Worm (Caenorhabditis elegans) whole organism, L4/young adult: Measurements from ENCODE around the gene F18E3.13.

Experiments
- W03F9.2 ChIP-seq: fragments of 150-350 bp; optimal IDR thresholded peaks from 2 replicates; lab custom pipeline; 2014; ENCODE audit warnings: missing biosample characterization, missing genetic modification characterization
- dao-5 ChIP-seq: sonication (generic microtip); optimal IDR thresholded peaks from 2 replicates; lab custom pipeline; 2016; ENCODE audit warnings: missing genotype, missing genetic modification characterization, moderate library complexity, missing compliant biosample characterization
- him-1 ChIP-seq: sonication (generic microtip); optimal IDR thresholded peaks from 2 replicates; lab custom pipeline; 2016; ENCODE audit warnings: missing genotype, missing genetic modification reagents, missing genetic modification characterization, missing compliant biosample characterization

Gene F18E3.13

DNA sequence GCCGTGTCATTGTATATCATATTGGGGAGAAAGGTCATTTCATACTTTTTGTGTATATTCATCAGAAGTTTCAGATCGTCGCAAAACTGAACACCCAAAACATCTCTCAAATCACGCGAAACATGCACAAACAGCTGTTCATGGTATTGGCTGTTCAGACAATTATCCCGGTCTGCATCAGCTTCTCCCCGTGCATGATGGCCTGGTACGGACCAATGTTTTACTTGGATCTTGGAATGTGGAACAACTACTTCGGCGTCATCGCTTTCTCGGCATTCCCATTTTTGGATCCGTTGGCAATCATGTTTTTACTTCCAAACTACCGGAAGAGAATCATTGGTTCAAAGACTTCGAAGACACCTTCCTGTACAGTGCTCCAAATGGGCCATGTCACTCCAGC is 12.5 kb upstream of the F18E3.13 start:
- TF ChIP-seq W03F9.2 (tag; lab: Kevin White, UChicago) (no peak), him-1 (tag; lab: Kevin White, UChicago) (no peak), dao-5 (tag; lab: Kevin White, UChicago) (no peak)

DNA sequence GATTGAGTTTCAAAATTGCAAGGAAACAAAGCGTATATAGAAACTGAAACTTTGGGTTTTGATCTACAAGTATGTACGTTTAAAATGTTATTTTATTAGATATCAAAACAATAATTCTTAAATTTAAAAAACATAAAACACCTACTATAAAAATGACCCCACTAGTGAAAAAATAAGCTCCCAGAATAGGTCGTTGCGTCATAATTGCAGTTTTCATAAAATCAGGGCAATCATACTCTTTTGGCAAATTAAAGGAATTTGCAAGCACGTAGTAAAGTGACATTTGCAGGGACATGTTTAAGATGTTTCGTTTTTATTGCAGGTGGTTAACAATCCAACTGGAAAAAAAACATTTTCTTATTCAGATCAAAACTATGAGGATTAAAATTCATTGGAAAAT is 7.4 kb upstream of the F18E3.13 start, which contains the start of gene srt-6:
Gene srt-6 (minus strand): TSS at position 295 of the 400 bp plus-strand sequence.
- TF ChIP-seq dao-5 (tag; lab: Kevin White, UChicago) (no peak), him-1 (tag; lab: Kevin White, UChicago) (no peak), W03F9.2 (tag; lab: Kevin White, UChicago) (no peak)

DNA sequence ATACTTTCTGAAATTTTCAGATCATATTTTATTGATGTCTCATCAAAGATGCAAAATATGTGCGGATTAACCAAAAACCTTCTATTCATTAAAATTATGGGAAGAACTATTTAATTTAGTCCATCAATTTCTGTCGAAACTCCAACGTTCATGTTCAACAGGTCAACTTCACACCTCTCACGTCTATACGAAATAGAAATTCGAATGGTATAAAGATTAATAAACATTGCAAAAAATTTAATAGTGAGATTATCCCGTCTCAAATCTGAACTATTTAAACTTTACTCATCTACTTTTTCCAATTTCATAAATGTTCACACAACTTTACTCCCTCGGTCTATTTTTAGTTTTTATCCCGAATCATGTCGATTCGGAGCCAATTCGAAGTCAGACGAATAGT is 6.4 kb upstream of the F18E3.13 start, which contains the start of gene R13D7.2:
Gene R13D7.2 (plus strand): TSS at position 301 of the 400 bp plus-strand sequence.
- TF ChIP-seq W03F9.2 (tag; lab: Kevin White, UChicago) = no peak

DNA sequence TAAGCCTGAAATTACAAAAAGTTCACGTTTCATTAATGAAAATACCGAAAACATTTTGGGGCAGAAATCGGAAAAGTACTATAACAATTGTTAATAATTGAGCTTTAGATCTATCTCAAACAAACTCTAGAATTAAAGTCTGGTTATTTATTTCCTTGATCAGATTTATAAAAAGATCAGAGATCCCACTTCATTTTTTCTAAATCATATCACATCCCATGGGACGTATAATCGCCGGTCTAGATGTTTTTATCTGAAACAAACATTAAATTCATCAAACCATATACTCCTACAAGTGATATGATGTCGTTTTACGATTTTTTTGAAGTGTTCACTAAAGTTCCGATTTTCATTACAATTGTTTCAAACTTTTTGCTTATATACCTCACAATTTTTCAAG is 4.3 kb upstream of the F18E3.13 start, which contains the start of gene str-41:
Gene str-41 (plus strand): TSS at position 301 of the 400 bp plus-strand sequence.
- no peak for TF ChIP-seq him-1 (tag; lab: Kevin White, UChicago)
- no peak for TF ChIP-seq W03F9.2 (tag; lab: Kevin White, UChicago)
- TF ChIP-seq dao-5 (tag; lab: Kevin White, UChicago) = no peak

DNA sequence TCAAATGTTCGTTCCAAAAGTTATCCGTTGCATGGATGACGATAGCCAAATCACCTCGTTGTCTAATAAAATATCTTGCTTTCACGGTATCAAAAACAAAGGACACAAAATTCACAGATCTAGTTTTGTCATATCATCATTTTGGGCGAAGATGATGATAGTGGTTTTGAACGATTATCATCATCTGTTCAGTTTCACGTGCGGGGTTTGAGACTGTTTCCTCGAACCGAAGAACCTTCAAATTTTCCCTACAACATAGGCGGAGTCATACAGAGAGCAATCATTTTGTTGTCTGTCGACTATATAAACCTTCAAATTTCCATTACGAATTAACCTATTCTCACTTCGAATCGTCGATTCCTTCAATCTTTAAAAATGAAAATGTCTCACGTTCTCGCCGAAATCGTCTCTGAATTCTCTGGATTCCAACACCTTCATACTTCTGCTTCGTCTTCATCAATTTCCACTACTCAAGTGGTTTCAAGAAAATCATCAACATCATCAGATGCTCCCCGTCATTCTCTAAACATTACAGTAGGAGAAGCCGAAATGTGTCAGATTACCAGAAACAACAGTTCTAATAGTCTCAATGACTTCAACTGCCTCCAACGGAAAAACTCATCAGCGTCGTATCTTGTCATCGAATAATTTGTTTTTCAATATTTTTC is 2.7 kb upstream of the F18E3.13 start, which contains the start of gene F18E3.11:
Gene F18E3.11 (plus strand): TSS at position 376 of the 668 bp plus-strand sequence.
- TF ChIP-seq him-1 (tag; lab: Kevin White, UChicago) (no peak), dao-5 (tag; lab: Kevin White, UChicago) (no peak), W03F9.2 (tag; lab: Kevin White, UChicago) (no peak)

DNA sequence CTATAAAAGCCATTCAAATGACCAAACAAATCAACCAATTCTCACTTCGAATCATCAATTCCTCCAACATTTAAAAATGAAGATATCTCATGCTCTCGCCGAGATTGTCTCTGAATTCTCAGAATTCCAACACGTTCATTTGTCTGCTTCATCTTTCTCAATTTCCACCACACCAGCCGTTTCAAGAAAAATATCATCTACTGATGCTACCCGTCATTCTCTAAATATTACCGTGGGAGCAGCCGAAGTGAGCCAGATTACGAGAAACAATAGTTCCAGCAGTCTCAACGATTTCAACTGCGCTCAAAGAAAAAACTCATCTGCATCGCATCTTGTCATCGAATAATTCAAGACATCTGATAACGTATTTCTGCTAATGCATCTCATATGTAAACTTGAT is 1.1 kb upstream of the F18E3.13 start, which contains the start of gene F18E3.12:
Gene F18E3.12 (plus strand): TSS at position 77 of the 400 bp plus-strand sequence.
- TF ChIP-seq W03F9.2 (tag; lab: Kevin White, UChicago) = no peak

DNA sequence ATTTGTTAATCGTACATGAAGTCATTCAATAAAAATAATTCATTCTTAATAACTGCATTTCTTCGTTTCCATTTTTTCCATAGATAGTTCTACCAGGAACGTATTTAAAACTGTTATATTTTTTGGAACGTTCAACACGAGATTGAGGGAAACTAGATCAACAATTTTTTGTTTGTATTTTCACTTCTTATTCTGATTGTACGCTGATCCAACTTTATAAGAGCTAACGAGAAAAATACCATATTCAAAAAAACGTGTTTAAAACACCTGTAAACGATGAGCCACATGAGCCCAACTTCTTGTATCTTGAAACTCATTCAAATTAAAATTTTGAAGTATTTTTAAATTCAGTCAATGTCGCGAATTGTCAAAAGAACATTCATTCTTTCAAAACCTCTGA is 605 bp downstream of the F18E3.13 start:
- TF ChIP-seq him-1 (tag; lab: Kevin White, UChicago) (no peak), W03F9.2 (tag; lab: Kevin White, UChicago) (no peak), dao-5 (tag; lab: Kevin White, UChicago) (no peak)

DNA sequence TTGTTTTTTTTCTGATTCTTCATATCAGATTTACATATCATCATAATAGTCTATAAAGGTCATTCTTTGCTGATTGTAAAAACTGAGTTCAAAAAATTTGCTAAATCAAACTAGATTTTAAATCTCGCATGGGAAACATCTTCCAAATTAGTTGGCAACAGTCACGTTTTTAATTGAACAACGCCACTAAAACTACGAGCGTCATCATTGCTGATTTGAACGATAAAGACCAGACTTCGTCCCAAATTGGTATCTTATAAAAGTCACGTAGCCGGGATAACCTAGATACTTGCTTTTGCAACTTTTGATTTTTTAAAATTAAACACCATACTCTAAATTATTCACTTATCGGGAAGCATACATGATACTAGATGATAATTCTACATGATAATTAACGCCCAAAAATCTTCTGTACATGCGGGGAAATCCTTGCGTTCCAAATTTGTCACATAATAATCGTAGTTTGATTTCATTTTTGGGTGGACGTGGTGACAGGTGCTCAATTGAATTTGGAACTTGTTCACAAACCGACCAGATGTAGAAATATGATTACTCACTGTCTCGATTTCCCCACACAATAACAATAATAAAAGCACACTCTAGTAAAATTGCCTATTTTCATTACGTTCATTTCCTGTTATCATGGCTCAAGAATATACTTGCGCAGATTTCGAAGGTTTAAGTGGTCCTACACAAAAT is 1.2 kb downstream of the F18E3.13 start, which contains the start of gene srw-67:
Gene srw-67 (plus strand): TSS at position 643 of the 699 bp plus-strand sequence.
- no peak for TF ChIP-seq dao-5 (tag; lab: Kevin White, UChicago)

DNA sequence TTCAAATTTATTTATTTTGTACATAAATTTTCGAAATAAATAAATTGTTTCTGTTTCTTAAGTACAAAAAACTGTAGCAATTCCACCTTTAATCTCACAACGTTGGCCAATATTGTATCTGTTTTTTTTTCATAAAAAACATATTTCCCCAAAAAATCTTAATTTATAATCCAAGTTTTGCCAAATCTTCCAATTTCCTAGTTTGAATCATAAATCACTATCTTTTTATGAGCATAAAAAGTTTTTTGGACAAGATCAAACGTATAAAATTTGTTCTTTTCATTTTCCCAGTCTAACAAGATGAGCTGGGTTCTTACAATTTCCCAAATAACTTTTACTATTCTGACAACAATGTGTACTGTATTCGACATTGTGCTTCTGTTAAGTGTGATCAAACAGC is 4.2 kb downstream of the F18E3.13 start, which contains the start of gene srxa-4:
Gene srxa-4 (plus strand): TSS at position 301 of the 400 bp plus-strand sequence.
- TF ChIP-seq dao-5 (tag; lab: Kevin White, UChicago) = no peak
- TF ChIP-seq him-1 (tag; lab: Kevin White, UChicago) = no peak
- no peak for TF ChIP-seq W03F9.2 (tag; lab: Kevin White, UChicago)

DNA sequence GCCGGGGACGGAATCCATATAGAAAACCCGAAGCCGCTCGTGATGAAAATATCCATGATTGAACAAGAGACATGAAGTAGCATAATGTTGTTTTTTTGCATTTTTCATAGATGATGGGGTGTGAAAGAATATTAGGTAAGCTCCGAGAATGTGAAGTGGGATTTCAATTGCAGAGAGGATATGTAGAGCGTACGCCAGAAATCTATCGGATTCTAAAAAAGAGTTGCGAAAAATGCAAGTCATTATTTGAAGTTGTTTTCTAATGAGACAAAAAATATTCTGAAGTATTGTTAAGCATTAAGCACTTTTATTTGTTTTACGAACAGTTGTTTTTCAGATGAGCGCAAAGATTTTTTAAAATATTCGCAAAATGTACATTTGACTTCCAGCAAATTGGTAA is 8.4 kb downstream of the F18E3.13 start, which contains the start of gene F18E3.10:
Gene F18E3.10 (minus strand): TSS at position 101 of the 400 bp plus-strand sequence.
- TF ChIP-seq him-1 (tag; lab: Kevin White, UChicago) (no peak), W03F9.2 (tag; lab: Kevin White, UChicago) (no peak), dao-5 (tag; lab: Kevin White, UChicago) (no peak)

DNA sequence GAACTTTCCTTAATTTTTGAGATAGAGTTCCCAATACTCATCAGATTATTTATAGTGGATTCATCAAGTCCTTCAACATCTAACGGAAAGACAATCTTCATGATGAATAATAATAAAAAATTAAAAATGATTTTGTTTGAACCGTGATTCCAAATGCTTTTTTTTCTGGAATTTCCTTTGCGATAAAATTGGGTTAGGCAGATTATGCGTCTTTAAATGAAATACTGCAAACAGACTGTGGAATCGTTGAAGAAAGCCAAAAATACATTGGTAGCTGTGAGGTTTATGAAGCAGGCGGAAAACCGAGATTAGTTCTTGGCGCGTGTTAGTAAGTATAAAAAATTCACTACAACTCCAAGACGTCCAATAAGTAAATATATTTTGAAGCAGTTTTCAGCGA is 10.6 kb downstream of the F18E3.13 start, which contains the start of gene srw-68:
Gene srw-68 (minus strand): TSS at position 101 of the 400 bp plus-strand sequence.
- no peak for TF ChIP-seq dao-5 (tag; lab: Kevin White, UChicago)
- TF ChIP-seq him-1 (tag; lab: Kevin White, UChicago) = no peak
- no peak for TF ChIP-seq W03F9.2 (tag; lab: Kevin White, UChicago)

DNA sequence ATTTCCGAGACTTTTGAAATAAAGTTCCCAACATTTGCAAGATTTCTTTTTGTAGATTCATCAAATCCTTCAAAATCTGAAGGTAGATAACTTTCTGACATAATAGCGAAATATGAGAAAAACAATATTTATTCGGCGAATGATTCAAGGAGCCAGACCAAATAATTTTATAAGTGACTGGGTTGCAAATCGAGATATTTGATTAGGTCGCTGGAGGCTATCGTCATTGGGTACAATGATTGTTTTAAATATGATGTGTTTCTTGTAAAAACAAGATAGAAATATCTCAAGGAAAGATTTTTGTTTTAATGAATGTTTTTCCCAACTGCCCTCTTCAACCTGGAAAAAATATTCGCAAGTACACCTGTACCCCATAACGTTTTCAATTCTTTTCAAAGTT is 12.9 kb downstream of the F18E3.13 start, which contains the start of gene srw-69:
Gene srw-69 (minus strand): TSS at position 101 of the 400 bp plus-strand sequence.
- no peak for TF ChIP-seq W03F9.2 (tag; lab: Kevin White, UChicago)
- TF ChIP-seq him-1 (tag; lab: Kevin White, UChicago) = no peak

DNA sequence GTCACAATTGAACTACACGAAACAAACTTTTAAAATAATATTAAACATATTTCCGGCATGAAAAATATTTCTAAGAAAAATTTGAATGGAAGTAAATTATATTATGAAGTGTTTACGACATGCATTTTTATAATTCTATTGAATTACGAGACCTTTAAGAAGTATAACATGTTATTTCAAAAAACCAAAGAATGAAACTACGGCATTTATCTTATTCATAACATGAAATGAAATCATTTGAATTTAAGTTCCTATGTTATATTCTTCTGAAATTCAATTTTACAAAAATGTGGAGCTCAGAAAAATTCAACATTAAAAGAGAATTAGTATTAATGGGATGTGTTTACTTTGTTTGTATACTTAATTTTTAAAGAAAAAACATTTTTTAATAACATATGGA is 15.1 kb downstream of the F18E3.13 start, which contains the start of gene srw-71:
Gene srw-71 (minus strand): TSS at position 101 of the 400 bp plus-strand sequence.
- TF ChIP-seq dao-5 (tag; lab: Kevin White, UChicago) (no peak), W03F9.2 (tag; lab: Kevin White, UChicago) (no peak), him-1 (tag; lab: Kevin White, UChicago) (no peak)
